Fruit fly (Drosophila melanogaster): ENCODE results near the gene RpS5a.

RpS5a gene

dm6 chrX:17186432-17186831 is 38.4 kb upstream of the RpS5a start:
- TF ChIP-seq ftz-f1 (GFP tag; optimal IDR thresholded peaks at IDR 0.05) (no peak), CG3838 (GFP tag; optimal IDR thresholded peaks at IDR 0.05) (no peak), fd3F (GFP tag; optimal IDR thresholded peaks at IDR 0.05) (no peak), Pdp1 (GFP tag; optimal IDR thresholded peaks at IDR 0.05) (peak in 1 of 2 experiments; percentile 59), sqz (GFP tag; optimal IDR thresholded peaks at IDR 0.05) (peak; percentile 24), vfl (GFP tag; optimal IDR thresholded peaks at IDR 0.05) (no peak), Poxn (GFP tag; IDR thresholded peaks at IDR 0.05) (no peak), chinmo (GFP tag; IDR thresholded peaks at IDR 0.05; ENCODE audit: partially characterized antibody) (0 out of 4 replicates have a peak, but pooled peaks have one; percentile 31), kni (GFP tag; optimal IDR thresholded peaks at IDR 0.05) (no peak), grn (GFP tag; optimal IDR thresholded peaks at IDR 0.05) (peak; percentile 87), Eip74EF (GFP tag; optimal IDR thresholded peaks at IDR 0.05) (peak in 1 of 2 experiments; percentile 8), Oli (tag; optimal IDR thresholded peaks at IDR 0.05) (no peak), sd (tag; optimal IDR thresholded peaks at IDR 0.05) (peak; percentile 12), cg (GFP tag; optimal IDR thresholded peaks at IDR 0.05) (peak; percentile 0), exex (tag; optimal IDR thresholded peaks at IDR 0.05) (peak; percentile 46), Vsx1 (GFP tag; optimal IDR thresholded peaks at IDR 0.05) (peak; percentile 11), CG7928 (GFP tag; optimal IDR thresholded peaks at IDR 0.05) (no peak), CG5953 (GFP tag; IDR thresholded peaks at IDR 0.05) (no peak), CG12236 (GFP tag; optimal IDR thresholded peaks at IDR 0.05) (no peak), CG10654 (GFP tag; optimal IDR thresholded peaks at IDR 0.05) (no peak), Awh (GFP tag; IDR thresholded peaks at IDR 0.05) (no peak)

- TF ChIP-seq ase (GFP tag; IDR thresholded peaks at IDR 0.05) = no peak
- no peak for TF ChIP-seq H2.0 (GFP tag; IDR thresholded peaks at IDR 0.05)
- TF ChIP-seq CG11696 (GFP tag; IDR thresholded peaks at IDR 0.05) = no peak
- no peak for TF ChIP-seq CG9797 (GFP tag; optimal IDR thresholded peaks at IDR 0.05)
- TF ChIP-seq crp (GFP tag; optimal IDR thresholded peaks at IDR 0.05) = no peak
- TF ChIP-seq Ada2b (GFP tag; IDR thresholded peaks at IDR 0.05) = no peak
- no peak for TF ChIP-seq CG42726 (GFP tag; IDR thresholded peaks at IDR 0.05; ENCODE audit: partially characterized antibody)
- TF ChIP-seq CG10959 (GFP tag; IDR thresholded peaks at IDR 0.05) = no peak
- no peak for TF ChIP-seq Bteb2 (GFP tag; optimal IDR thresholded peaks at IDR 0.05)
- TF ChIP-seq Dp (GFP tag; optimal IDR thresholded peaks at IDR 0.05) = no peak
- TF ChIP-seq Fer3 (tag; optimal IDR thresholded peaks at IDR 0.05) = no peak
- TF ChIP-seq CG34376 (GFP tag; optimal IDR thresholded peaks at IDR 0.05) = no peak
- no peak for TF ChIP-seq CG9817 (tag; optimal IDR thresholded peaks at IDR 0.05)
- TF ChIP-seq B-H1 (GFP tag; IDR thresholded peaks at IDR 0.05) = no peak
Measured at dm6 chrX:17183486-17183885, 35.4 kb upstream of the RpS5a start.

- TF ChIP-seq CG31441 (GFP tag; IDR thresholded peaks at IDR 0.05) = peak; percentile 57
- peak; percentile 6 for TF ChIP-seq zen (tag; optimal IDR thresholded peaks at IDR 0.05)
- no peak for TF ChIP-seq CG5245 (GFP tag; optimal IDR thresholded peaks at IDR 0.05)
- peak; percentile 9 for TF ChIP-seq Nf-YC (tag; optimal IDR thresholded peaks at IDR 0.05)
- peak; percentile 13 for TF ChIP-seq oc (tag; optimal IDR thresholded peaks at IDR 0.05)
- TF ChIP-seq CG7357 (GFP tag; IDR thresholded peaks at IDR 0.05) = no peak
- TF ChIP-seq CG4820 (GFP tag; optimal IDR thresholded peaks at IDR 0.05) = no peak
- TF ChIP-seq prd (optimal IDR thresholded peaks at IDR 0.05) = no peak
- peak; percentile 21; the same call in 1 of the 3 replicates for TF ChIP-seq prd (GFP tag; IDR thresholded peaks at IDR 0.05)
- peak; percentile 32; the same call in 2 of the 3 replicates for TF ChIP-seq row (GFP tag; IDR thresholded peaks at IDR 0.05)
- TF ChIP-seq CG18599 (GFP tag; optimal IDR thresholded peaks at IDR 0.05) = peak; percentile 22
- peak; percentile 61 for TF ChIP-seq CG11504 (tag; optimal IDR thresholded peaks at IDR 0.05)
- no peak for TF ChIP-seq Hmr (GFP tag; optimal IDR thresholded peaks at IDR 0.05)
Measured at dm6 chrX:17181264-17182198, 33.5 kb upstream of the RpS5a start.

All from whole organism, embryonic.